Fruit fly (Drosophila melanogaster): ENCODE results near the gene jar.
A peak's percentile ranks its signal among the peaks of the same experiment; 100 is the strongest.

The jar gene

dm6 chr3R:24203426-24203825 is 67.6 kb downstream of the jar start (continued):
- TF ChIP-seq bsh (GFP tag; optimal IDR thresholded peaks at IDR 0.05) (peak; percentile 19 to 67), CG5953 (GFP tag; IDR thresholded peaks at IDR 0.05) (0 out of 2 replicates have a peak, but pooled peaks have one; percentile 3), sens (GFP tag) (peak; percentile 67), lola (GFP tag; optimal IDR thresholded peaks at IDR 0.05) (peak in 1 of 3 experiments; percentile 17), CG5180 (GFP tag; optimal IDR thresholded peaks at IDR 0.05) (no peak), MBD-R2 (GFP tag; IDR thresholded peaks at IDR 0.05) (no peak), Dfd (GFP tag; optimal IDR thresholded peaks at IDR 0.05) (no peak), CG2875 (GFP tag; optimal IDR thresholded peaks at IDR 0.05) (peak; percentile 15), jigr1 (GFP tag; IDR thresholded peaks at IDR 0.05) (no peak), her (GFP tag; optimal IDR thresholded peaks at IDR 0.05) (no peak), CG7372 (GFP tag; IDR thresholded peaks at IDR 0.05) (no peak), hb (GFP tag; IDR thresholded peaks at IDR 0.05; ENCODE audit: partially characterized antibody) (no peak), HLH3B (GFP tag; IDR thresholded peaks at IDR 0.05) (0 out of 2 replicates have a peak, but pooled peaks have one; percentile 11), Sox102F (GFP tag; optimal IDR thresholded peaks at IDR 0.05) (peak; percentile 55), sens-2 (GFP tag; IDR thresholded peaks at IDR 0.05) (no peak), CG11696 (GFP tag; IDR thresholded peaks at IDR 0.05) (peak; percentile 52), CHES-1-like (GFP tag; optimal IDR thresholded peaks at IDR 0.05) (no peak), Kr (GFP tag; optimal IDR thresholded peaks at IDR 0.05) (no peak), Dll (GFP tag; IDR thresholded peaks at IDR 0.05; ENCODE audit: partially characterized antibody) (no peak), crc (GFP tag; optimal IDR thresholded peaks at IDR 0.05) (no peak), Nf-YB (GFP tag; optimal IDR thresholded peaks at IDR 0.05) (no peak), Xbp1 (GFP tag; optimal IDR thresholded peaks at IDR 0.05) (peak; percentile 24), Asciz (GFP tag; optimal IDR thresholded peaks at IDR 0.05) (peak; percentile 34), CG6689 (GFP tag; IDR thresholded peaks at IDR 0.05) (peak; percentile 51), hkb (optimal IDR thresholded peaks at IDR 0.05) (no peak), hkb (GFP tag; IDR thresholded peaks at IDR 0.05) (peak; percentile 43; the same call in 1 of the 2 replicates), CG8281 (tag; optimal IDR thresholded peaks at IDR 0.05) (no peak), nerfin-1 (tag; optimal IDR thresholded peaks at IDR 0.05) (no peak), Optix (GFP tag; IDR thresholded peaks at IDR 0.05) (0 out of 3 replicates have a peak, but pooled peaks have one; percentile 44), CG8924 (tag; optimal IDR thresholded peaks at IDR 0.05) (no peak), gro (GFP tag; optimal IDR thresholded peaks at IDR 0.05) (no peak), CG7928 (GFP tag; optimal IDR thresholded peaks at IDR 0.05) (no peak), lbe (GFP tag; optimal IDR thresholded peaks at IDR 0.05) (peak; percentile 69), Oli (tag; optimal IDR thresholded peaks at IDR 0.05) (peak; percentile 40), Xrp1 (GFP tag; IDR thresholded peaks at IDR 0.05) (peak; percentile 53; the same call in 1 of the 2 replicates), vfl (GFP tag; optimal IDR thresholded peaks at IDR 0.05) (no peak), CG17328 (GFP tag; IDR thresholded peaks at IDR 0.05) (peak; percentile 29), CG10979 (tag; optimal IDR thresholded peaks at IDR 0.05) (peak; percentile 10), nom (GFP tag; optimal IDR thresholded peaks at IDR 0.05) (peak; percentile 55), H2.0 (GFP tag; IDR thresholded peaks at IDR 0.05) (no peak), CG13424 (tag; optimal IDR thresholded peaks at IDR 0.05) (peak; percentile 43), E2f2 (GFP tag; IDR thresholded peaks at IDR 0.05) (peak; percentile 15; the same call in 1 of the 2 replicates), CG6791 (GFP tag; IDR thresholded peaks at IDR 0.05; ENCODE audit: partially characterized antibody) (no peak), Sox100B (GFP tag; optimal IDR thresholded peaks at IDR 0.05) (peak; percentile 50), GATAe (GFP tag; conservative IDR thresholded peaks at IDR 0.05) (no peak), CG18262 (tag; optimal IDR thresholded peaks at IDR 0.05) (peak; percentile 15), ATbp (GFP tag; optimal IDR thresholded peaks at IDR 0.05) (peak; percentile 23), Hr51 (GFP tag; optimal IDR thresholded peaks at IDR 0.05) (peak in 1 of 2 experiments; percentile 65), gce (GFP tag; IDR thresholded peaks at IDR 0.05) (no peak), salm (tag; optimal IDR thresholded peaks at IDR 0.05) (no peak)

Data from whole organism, embryonic.